Worm (Caenorhabditis elegans): Measurements from ENCODE around the gene Y32H12A.1.

ce11 chrIII:5402419-5402818 lies 40.4 kb downstream of the Y32H12A.1 start:
- TF ChIP-seq unc-39 (tag; optimal IDR thresholded peaks at IDR 0.05) (no peak), elt-3 (tag; optimal IDR thresholded peaks at IDR 0.05) (no peak), ceh-28 (tag; optimal IDR thresholded peaks at IDR 0.05) (no peak), ceh-9 (tag; optimal IDR thresholded peaks at IDR 0.05) (no peak), fos-1 (tag; optimal IDR thresholded peaks at IDR 0.05) (no peak), ama-1 (optimal IDR thresholded peaks at IDR 0.05) (no peak), nhr-237 (tag; optimal IDR thresholded peaks at IDR 0.05) (no peak), nhr-25 (tag; optimal IDR thresholded peaks at IDR 0.05) (no peak), ztf-11 (tag; optimal IDR thresholded peaks at IDR 0.05) (no peak), nhr-23 (tag; optimal IDR thresholded peaks at IDR 0.05) (no peak), pqm-1 (tag; optimal IDR thresholded peaks at IDR 0.05) (no peak)
